Fruit fly (Drosophila melanogaster) whole organism, prepupa: ENCODE measurements around the gene Stt3A.

Source experiments
- Blimp-1 ChIP-seq: fragments of 200-800 bp; sonication (Bioruptor generic); optimal IDR thresholded peaks from 3 replicates; lab custom pipeline; 2017; ENCODE audit warnings: missing biosample characterization, missing genetic modification characterization, mild to moderate bottlenecking, moderate library complexity, missing genetic modification reagents
- CG11902 ChIP-seq: fragments of 200-800 bp; sonication (Bioruptor generic); optimal IDR thresholded peaks from 3 replicates; lab custom pipeline; 2016; ENCODE audit warnings: missing biosample characterization, missing genetic modification characterization
- CG3032 ChIP-seq: fragments of 200-800 bp; optimal IDR thresholded peaks from 2 replicates; lab custom pipeline; 2019; ENCODE audit warnings: missing biosample characterization, mild to moderate bottlenecking, missing genetic modification characterization, moderate library complexity
- Hr4 ChIP-seq: fragments of 200-800 bp; sonication (Bioruptor generic); optimal IDR thresholded peaks from 3 replicates; lab custom pipeline; 2016; ENCODE audit warnings: missing biosample characterization, missing genetic modification characterization
- fd85E ChIP-seq: fragments of 200-800 bp; sonication (Bioruptor generic); optimal IDR thresholded peaks from 3 replicates; lab custom pipeline; 2016; ENCODE audit warnings: missing biosample characterization, missing genetic modification characterization

DNA sequence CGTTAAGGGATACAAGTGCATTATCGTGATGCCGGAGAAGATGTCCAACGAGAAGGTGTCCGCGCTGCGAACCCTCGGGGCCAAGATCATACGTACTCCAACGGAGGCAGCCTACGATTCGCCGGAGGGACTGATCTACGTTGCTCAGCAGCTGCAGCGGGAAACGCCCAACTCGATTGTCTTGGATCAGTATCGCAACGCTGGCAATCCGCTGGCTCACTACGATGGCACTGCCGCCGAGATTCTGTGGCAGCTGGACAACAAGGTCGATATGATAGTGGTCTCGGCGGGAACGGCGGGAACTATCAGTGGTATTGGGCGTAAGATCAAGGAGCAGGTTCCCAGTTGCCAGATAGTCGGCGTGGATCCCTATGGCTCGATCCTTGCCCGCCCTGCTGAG is 6.0 kb downstream of the Stt3A start:
- TF ChIP-seq CG11902 (GFP tag; lab: Kevin White, UChicago): no peak
- no peak for TF ChIP-seq fd85E (GFP tag; lab: Kevin White, UChicago)
- no peak for TF ChIP-seq CG3032
- TF ChIP-seq Blimp-1 (GFP tag; lab: Kevin White, UChicago): no peak
- no peak for TF ChIP-seq Hr4 (GFP tag; lab: Kevin White, UChicago)
